Worm (Caenorhabditis elegans) whole organism, L3 larva: ENCODE results near the gene B0001.5.

Experiments
- aly-2 ChIP-seq: fragments of 150-350 bp; optimal IDR thresholded peaks from 2 replicates; lab custom pipeline; 2014; ENCODE audit warnings: missing biosample characterization, missing genetic modification characterization
- ceh-16 ChIP-seq: sonication (generic microtip); optimal IDR thresholded peaks from 2 replicates; lab custom pipeline; 2017; ENCODE audit warnings: missing biosample characterization, missing genetic modification characterization
- ceh-28 ChIP-seq: fragments of 150-350 bp; optimal IDR thresholded peaks from 2 replicates; lab custom pipeline; 2014; ENCODE audit warnings: missing biosample characterization, missing genetic modification reagents, missing genetic modification characterization
- ceh-82 ChIP-seq: fragments of 150-350 bp; optimal IDR thresholded peaks from 2 replicates; lab custom pipeline; 2014; ENCODE audit warnings: missing biosample characterization, missing genetic modification characterization
- ceh-9 ChIP-seq: sonication (generic microtip); optimal IDR thresholded peaks from 2 replicates; lab custom pipeline; 2018; ENCODE audit warnings: missing biosample characterization, missing genetic modification characterization
- daf-12 ChIP-seq: fragments of 150-350 bp; optimal IDR thresholded peaks from 2 replicates; lab custom pipeline; 2014; ENCODE audit warnings: missing biosample characterization, missing genetic modification reagents, missing genetic modification characterization
- egl-27 ChIP-seq: sonication (generic microtip); optimal IDR thresholded peaks from 4 replicates; lab custom pipeline; 2017; ENCODE audit warnings: missing biosample characterization, missing genetic modification reagents, missing genetic modification characterization
- egl-5 ChIP-seq: fragments of 150-350 bp; optimal IDR thresholded peaks from 2 replicates; lab custom pipeline; 2017; ENCODE audit warnings: missing biosample characterization, missing genetic modification reagents, missing genetic modification characterization, inconsistent platforms
- elt-1 ChIP-seq: fragments of 150-350 bp; optimal IDR thresholded peaks from 2 replicates; lab custom pipeline; 2014; ENCODE audit warnings: missing biosample characterization, missing genetic modification characterization
- elt-2 ChIP-seq: sonication (generic microtip); optimal IDR thresholded peaks from 2 replicates; lab custom pipeline; 2016; ENCODE audit warnings: missing genetic modification reagents, mild to moderate bottlenecking, missing genetic modification characterization, missing compliant biosample characterization
- elt-3 ChIP-seq, 3 experiments: fragments of 150-350 bp in 1 of 3; sonication (generic microtip) in 2 of 3; optimal IDR thresholded peaks; 2 replicates in 2 of 3; 4 replicates in 1 of 3; lab custom pipeline; 2014 to 2017; ENCODE audit warnings: missing biosample characterization in 3 of 3, missing genetic modification characterization in 3 of 3
- eor-1 ChIP-seq, 2 experiments: fragments of 150-350 bp; optimal IDR thresholded peaks; 2 replicates each; lab custom pipeline; 2014 to 2018; ENCODE audit warnings: missing biosample characterization in 2 of 2, missing genetic modification characterization in 2 of 2
- fkh-2 ChIP-seq: fragments of 150-350 bp; optimal IDR thresholded peaks from 2 replicates; lab custom pipeline; 2014; ENCODE audit warnings: missing biosample characterization, missing genetic modification reagents, missing genetic modification characterization
- hmg-11 ChIP-seq: sonication (generic microtip); optimal IDR thresholded peaks from 2 replicates; lab custom pipeline; 2016; ENCODE audit warnings: missing genetic modification characterization, missing compliant biosample characterization
- jun-1 ChIP-seq: fragments of 150-350 bp; optimal IDR thresholded peaks from 2 replicates; lab custom pipeline; 2014; ENCODE audit warnings: missing biosample characterization, missing genetic modification reagents, missing genetic modification characterization
- lin-15B ChIP-seq: fragments of 150-350 bp; optimal IDR thresholded peaks from 2 replicates; lab custom pipeline; 2014; ENCODE audit warnings: missing biosample characterization, missing genetic modification characterization
- lin-39 ChIP-seq: fragments of 150-350 bp; optimal IDR thresholded peaks from 2 replicates; lab custom pipeline; 2018; ENCODE audit warnings: missing biosample characterization, missing genetic modification reagents, missing genetic modification characterization
- lsy-12 ChIP-seq: sonication (generic microtip); optimal IDR thresholded peaks from 2 replicates; lab custom pipeline; 2016; ENCODE audit warnings: mild to moderate bottlenecking, missing genetic modification characterization, missing compliant biosample characterization
- mdl-1 ChIP-seq: fragments of 150-350 bp; optimal IDR thresholded peaks from 2 replicates; lab custom pipeline; 2014; ENCODE audit warnings: missing biosample characterization, missing genetic modification characterization
- nhr-11 ChIP-seq: fragments of 150-350 bp; optimal IDR thresholded peaks from 2 replicates; lab custom pipeline; 2014; ENCODE audit warnings: missing biosample characterization, missing genetic modification characterization
- nhr-12 ChIP-seq: fragments of 150-350 bp; optimal IDR thresholded peaks from 2 replicates; lab custom pipeline; 2014; ENCODE audit warnings: missing biosample characterization, missing genetic modification characterization
- nhr-23 ChIP-seq: fragments of 150-350 bp; optimal IDR thresholded peaks from 2 replicates; lab custom pipeline; 2014; ENCODE audit warnings: missing biosample characterization, missing genetic modification reagents, missing genetic modification characterization
- nhr-237 ChIP-seq: fragments of 150-350 bp; optimal IDR thresholded peaks from 2 replicates; lab custom pipeline; 2014; ENCODE audit warnings: missing biosample characterization, missing genetic modification characterization
- nhr-25 ChIP-seq: sonication (generic microtip); optimal IDR thresholded peaks from 2 replicates; lab custom pipeline; 2017; ENCODE audit warnings: missing biosample characterization, missing genetic modification characterization
- nhr-28 ChIP-seq: fragments of 150-350 bp; optimal IDR thresholded peaks from 2 replicates; lab custom pipeline; 2014; ENCODE audit warnings: missing biosample characterization, missing genetic modification characterization
- nhr-43 ChIP-seq: sonication (generic microtip); optimal IDR thresholded peaks from 2 replicates; lab custom pipeline; 2016; ENCODE audit warnings: mild to moderate bottlenecking, missing genetic modification characterization, missing compliant biosample characterization; ENCODE audit not compliant: poor library complexity, severe bottlenecking
- nhr-67 ChIP-seq: fragments of 150-350 bp; optimal IDR thresholded peaks from 2 replicates; lab custom pipeline; 2014; ENCODE audit warnings: missing biosample characterization, missing genetic modification characterization
- nhr-76 ChIP-seq: fragments of 150-350 bp; sonication (generic microtip); optimal IDR thresholded peaks from 5 replicates; lab custom pipeline; 2014; ENCODE audit warnings: missing biosample characterization, missing genetic modification characterization
- pha-4 ChIP-seq: fragments of 150-350 bp; optimal IDR thresholded peaks from 2 replicates; lab custom pipeline; 2014; ENCODE audit warnings: missing biosample characterization, missing genetic modification reagents, missing genetic modification characterization
- pqm-1 ChIP-seq: fragments of 150-350 bp; optimal IDR thresholded peaks from 2 replicates; lab custom pipeline; 2017; ENCODE audit warnings: missing biosample characterization, missing genetic modification characterization, inconsistent platforms
- sea-2 ChIP-seq: fragments of 150-350 bp; sonication (generic microtip); optimal IDR thresholded peaks from 4 replicates; lab custom pipeline; 2014; ENCODE audit warnings: missing biosample characterization, missing genetic modification reagents, missing genetic modification characterization
- tbx-2 ChIP-seq: sonication (generic microtip); optimal IDR thresholded peaks from 2 replicates; lab custom pipeline; 2016; ENCODE audit warnings: mild to moderate bottlenecking, missing genetic modification characterization, missing compliant biosample characterization
- unc-39 ChIP-seq: sonication (generic microtip); optimal IDR thresholded peaks from 4 replicates; lab custom pipeline; 2017; ENCODE audit warnings: missing biosample characterization, missing genetic modification characterization
- unc-62 ChIP-seq: fragments of 150-350 bp; sonication (generic microtip); optimal IDR thresholded peaks from 4 replicates; lab custom pipeline; 2014; ENCODE audit warnings: missing biosample characterization, missing genetic modification reagents, missing genetic modification characterization
- ztf-11 ChIP-seq: fragments of 150-350 bp; optimal IDR thresholded peaks from 2 replicates; lab custom pipeline; 2014; ENCODE audit warnings: missing biosample characterization, missing genetic modification characterization
- ztf-4 ChIP-seq: fragments of 150-350 bp; optimal IDR thresholded peaks from 2 replicates; lab custom pipeline; 2014; ENCODE audit warnings: missing biosample characterization, missing genetic modification characterization

B0001.5 gene

ce11 chrIV:12111477-12111876, 31.7 kb downstream of the B0001.5 start, which contains the start of gene dlc-2:
Gene dlc-2 (minus strand): TSS chrIV:12111577.
- TF ChIP-seq unc-39: no peak
- no peak for TF ChIP-seq nhr-237
- TF ChIP-seq nhr-67 (tag; lab: Kevin White, UChicago): no peak
- TF ChIP-seq pha-4: no peak
- no peak for TF ChIP-seq egl-27 (tag; lab: Kevin White, UChicago)
- TF ChIP-seq lin-15B (tag; lab: Kevin White, UChicago): no peak
- TF ChIP-seq elt-2: no peak
- TF ChIP-seq mdl-1: no peak
- no peak for TF ChIP-seq nhr-23 (tag; lab: Kevin White, UChicago)
- no peak for TF ChIP-seq tbx-2 (tag; lab: Kevin White, UChicago)
- no peak for TF ChIP-seq nhr-76 (tag; lab: Kevin White, UChicago)
- TF ChIP-seq nhr-12: no peak
- no peak for TF ChIP-seq ztf-4 (tag; lab: Kevin White, UChicago)
- no peak for TF ChIP-seq nhr-25
- TF ChIP-seq egl-5 (tag; lab: Kevin White, UChicago): no peak
- no peak for TF ChIP-seq jun-1 (tag; lab: Kevin White, UChicago)

ce11 chrIV:12110339-12110738, 32.8 kb downstream of the B0001.5 start, which contains the start of gene col-129:
Gene col-129 (minus strand): TSS chrIV:12110439.
- no peak for TF ChIP-seq hmg-11 (tag; lab: Kevin White, UChicago)

ce11 chrIV:12109743-12110142, 33.4 kb downstream of the B0001.5 start:
- TF ChIP-seq ceh-82 (no peak), egl-5 (tag; lab: Kevin White, UChicago) (no peak), ztf-11 (tag; lab: Kevin White, UChicago) (no peak), hmg-11 (tag; lab: Kevin White, UChicago) (no peak), unc-62 (GFP tag; lab: Kevin White, UChicago) (no peak), nhr-28 (tag; lab: Kevin White, UChicago) (no peak), ceh-9 (tag; lab: Kevin White, UChicago) (no peak), nhr-67 (tag; lab: Kevin White, UChicago) (no peak), mdl-1 (no peak), sea-2 (GFP tag; lab: Kevin White, UChicago) (no peak), tbx-2 (tag; lab: Kevin White, UChicago) (no peak), elt-1 (tag; lab: Kevin White, UChicago) (no peak), lin-39 (no peak)

- TF ChIP-seq eor-1 (tag; optimal IDR thresholded peaks at IDR 0.05; lab: Kevin White, UChicago) (no peak), lsy-12 (no peak), nhr-11 (tag; lab: Kevin White, UChicago) (no peak), egl-27 (tag; lab: Kevin White, UChicago) (no peak), lin-15B (tag; lab: Kevin White, UChicago) (no peak), elt-3 (tag; optimal IDR thresholded peaks at IDR 0.05; lab: Kevin White, UChicago) (no peak), daf-12 (tag; lab: Kevin White, UChicago) (no peak), pqm-1 (tag; lab: Kevin White, UChicago) (no peak), nhr-25 (no peak), jun-1 (tag; lab: Kevin White, UChicago) (no peak), ceh-28 (tag; lab: Kevin White, UChicago) (no peak), ceh-9 (tag; lab: Kevin White, UChicago) (no peak), lin-39 (no peak), ceh-16 (tag; lab: Kevin White, UChicago) (no peak), aly-2 (tag; lab: Kevin White, UChicago) (no peak), nhr-28 (tag; lab: Kevin White, UChicago) (no peak), egl-5 (tag; lab: Kevin White, UChicago) (no peak), pha-4 (no peak), fkh-2 (tag; lab: Kevin White, UChicago) (no peak), nhr-43 (no peak)
Measured at ce11 chrIV:12108984-12109657, 34.0 kb downstream of the B0001.5 start.
